Worm (Caenorhabditis elegans): ENCODE measurements around the gene K02E2.7.

ce11 chrV:20375236-20375635 is 11.6 kb downstream of the K02E2.7 start, which contains the start of gene ins-35:
- no peak for TF ChIP-seq lin-11 (tag; optimal IDR thresholded peaks at IDR 0.05)
- TF ChIP-seq dve-1 (tag; optimal IDR thresholded peaks at IDR 0.05), result no peak
- no peak for TF ChIP-seq K09A11.1 (tag; optimal IDR thresholded peaks at IDR 0.05; ENCODE audit: insufficient read depth)
- TF ChIP-seq C08G9.2 (tag; optimal IDR thresholded peaks at IDR 0.05), result no peak
- TF ChIP-seq ets-4 (tag; optimal IDR thresholded peaks at IDR 0.05), result no peak
- no peak for TF ChIP-seq nhr-11 (tag; optimal IDR thresholded peaks at IDR 0.05)
- no peak for TF ChIP-seq dmd-4 (tag; optimal IDR thresholded peaks at IDR 0.05; ENCODE audit: borderline replicate concordance)
- no peak for TF ChIP-seq ceh-48 (tag; optimal IDR thresholded peaks at IDR 0.05)
- no peak for TF ChIP-seq ceh-18 (tag; optimal IDR thresholded peaks at IDR 0.05)

Measured in whole organism, late embryonic.